Worm (Caenorhabditis elegans): ENCODE measurements around the gene T18D3.1.
"Not testable (repeated sequence)": the region's sequence is repeated elsewhere in the genome, so short reads cannot be mapped to it uniquely, and the experiment has no call there.

The T18D3.1 gene

ce11 chrX:12500777-12501176, 46.2 kb downstream of the T18D3.1 start (continued):
- no peak for TF ChIP-seq hpl-2 (GFP tag; optimal IDR thresholded peaks at IDR 0.05)
- TF ChIP-seq nhr-11 (tag; optimal IDR thresholded peaks at IDR 0.05), result no peak
- TF ChIP-seq mab-9 (GFP tag; IDR thresholded peaks at IDR 0.05), result no peak
- TF ChIP-seq lin-35 (GFP tag; optimal IDR thresholded peaks at IDR 0.05), result peak; percentile 1 to 84
- TF ChIP-seq dsc-1 (tag; optimal IDR thresholded peaks at IDR 0.05), result no peak
- peak; percentile 72 for TF ChIP-seq nhr-47 (tag; optimal IDR thresholded peaks at IDR 0.05)
- TF ChIP-seq zip-4 (GFP tag; optimal IDR thresholded peaks at IDR 0.05), result no peak
- TF ChIP-seq hlh-17 (GFP tag; optimal IDR thresholded peaks at IDR 0.05; ENCODE audit: borderline replicate concordance), result no peak
- peak; percentile 81 to 100 (median 96) for TF ChIP-seq elt-3 (tag; optimal IDR thresholded peaks at IDR 0.05)
- TF ChIP-seq Y116A8C.19 (tag; optimal IDR thresholded peaks at IDR 0.05; ENCODE audit: borderline replicate concordance), result no peak
- TF ChIP-seq nhr-85 (tag), result peak; percentile 99
- no peak for TF ChIP-seq ama-1 (optimal IDR thresholded peaks at IDR 0.05)
- peak; percentile 7 for TF ChIP-seq lin-13 (GFP tag; optimal IDR thresholded peaks at IDR 0.05)
- TF ChIP-seq unc-86 (tag; optimal IDR thresholded peaks at IDR 0.05), result no peak
- TF ChIP-seq ceh-8 (GFP tag; optimal IDR thresholded peaks at IDR 0.05), result no peak
- TF ChIP-seq mep-1 (tag; optimal IDR thresholded peaks at IDR 0.05), result peak; percentile 12
- no peak for TF ChIP-seq zag-1 (tag; optimal IDR thresholded peaks at IDR 0.05)
- TF ChIP-seq elt-2 (tag; optimal IDR thresholded peaks at IDR 0.05), result peak; percentile 100
- TF ChIP-seq jun-1 (tag; optimal IDR thresholded peaks at IDR 0.05), result peak; percentile 74
- TF ChIP-seq grh-1 (GFP tag; IDR thresholded peaks at IDR 0.05), result peak; percentile 65
- TF ChIP-seq nhr-19 (GFP tag; conservative IDR thresholded peaks at IDR 0.05), result peak; percentile 96
- TF ChIP-seq hlh-4 (tag; optimal IDR thresholded peaks at IDR 0.05), result no peak
- TF ChIP-seq ceh-82 (tag; optimal IDR thresholded peaks at IDR 0.05), result no peak
- no peak for TF ChIP-seq pag-3 (tag; optimal IDR thresholded peaks at IDR 0.05; ENCODE audit: borderline replicate concordance, insufficient read depth)
- no peak for TF ChIP-seq ces-1 (GFP tag; optimal IDR thresholded peaks at IDR 0.05)
- no peak for TF ChIP-seq fos-1 (tag; optimal IDR thresholded peaks at IDR 0.05)
- TF ChIP-seq xbp-1 (tag; optimal IDR thresholded peaks at IDR 0.05), result peak; percentile 29
- TF ChIP-seq aha-1 (tag; optimal IDR thresholded peaks at IDR 0.05), result no peak
- no peak for TF ChIP-seq nhr-12 (tag; optimal IDR thresholded peaks at IDR 0.05)
- peak; percentile 70 for TF ChIP-seq lir-3 (tag; optimal IDR thresholded peaks at IDR 0.05; ENCODE audit: poor library complexity)
- peak; percentile 53 to 80 for TF ChIP-seq lsy-2 (tag; optimal IDR thresholded peaks at IDR 0.05)
- peak; percentile 30 for TF ChIP-seq unc-130 (tag; optimal IDR thresholded peaks at IDR 0.05)
- TF ChIP-seq tbx-2 (tag; optimal IDR thresholded peaks at IDR 0.05), result peak; percentile 84
- TF ChIP-seq pax-3 (tag; optimal IDR thresholded peaks at IDR 0.05), result no peak
- peak; percentile 99 for TF ChIP-seq nhr-20 (tag; optimal IDR thresholded peaks at IDR 0.05)
- no peak for TF ChIP-seq sox-4 (tag; optimal IDR thresholded peaks at IDR 0.05)
- TF ChIP-seq snpc-4 (tag; optimal IDR thresholded peaks at IDR 0.05), result no peak
- no peak for TF ChIP-seq aly-2 (tag; optimal IDR thresholded peaks at IDR 0.05)

DNA sequence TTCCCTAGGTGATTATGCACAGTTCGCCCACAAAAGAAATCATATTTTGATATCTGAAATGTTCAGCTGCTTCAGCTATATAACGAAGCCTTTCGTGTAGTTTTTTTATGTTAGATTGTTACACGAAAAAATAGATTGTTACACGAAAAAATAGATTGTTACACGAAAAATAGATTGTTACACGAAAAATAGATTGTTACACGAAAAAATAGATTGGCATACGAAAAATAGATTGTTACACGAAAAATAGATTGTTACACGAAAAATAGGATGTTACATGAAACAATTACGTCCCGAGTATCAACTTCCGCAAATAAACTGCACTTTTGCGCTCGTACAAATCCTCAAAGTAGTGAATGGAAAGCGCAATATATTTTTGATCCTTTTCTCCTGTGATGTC, 48.0 kb downstream of the T18D3.1 start:
- TF ChIP-seq efl-1 (optimal IDR thresholded peaks at IDR 0.05), result not testable (repeated sequence)
- peak in 1 of 2 experiments; percentile 66 for TF ChIP-seq efl-1 (GFP tag; optimal IDR thresholded peaks at IDR 0.05 in 1 of 2)

DNA sequence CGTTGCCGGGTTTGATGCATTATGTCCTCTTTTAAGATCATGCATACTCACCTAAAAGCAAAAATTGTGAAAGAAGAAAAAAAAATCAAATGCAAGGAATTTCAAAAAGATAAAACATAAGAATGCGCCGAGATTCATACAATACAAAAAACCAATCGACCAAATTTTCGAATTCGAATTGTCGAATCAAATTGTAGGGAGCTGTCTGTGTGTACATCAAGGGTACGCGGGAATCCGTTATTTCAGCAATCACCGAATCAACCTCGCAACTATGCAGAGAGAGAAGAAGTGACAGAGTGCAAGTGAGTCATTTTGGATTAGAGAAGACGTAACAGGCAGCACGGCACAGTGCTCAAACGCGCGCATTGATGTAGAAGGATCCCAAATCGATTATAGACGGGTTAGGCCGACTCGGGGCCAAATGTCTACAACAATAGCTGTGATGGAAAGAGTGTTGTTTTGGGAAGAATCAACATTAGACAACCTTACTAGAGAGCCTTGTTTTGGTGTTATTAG, 48.8 kb downstream of the T18D3.1 start, which contains the start of gene sdz-19:
sdz-19 (minus strand) TSS at position 51 of the 516 bp plus-strand sequence.
- no peak for TF ChIP-seq aha-1 (tag; optimal IDR thresholded peaks at IDR 0.05)
- TF ChIP-seq fkh-10 (GFP tag; optimal IDR thresholded peaks at IDR 0.05), result no peak
- TF ChIP-seq pax-3 (tag; optimal IDR thresholded peaks at IDR 0.05), result no peak
- no peak for TF ChIP-seq nhr-76 (tag; optimal IDR thresholded peaks at IDR 0.05)
- TF ChIP-seq nhr-20 (tag; optimal IDR thresholded peaks at IDR 0.05), result no peak
- TF ChIP-seq mep-1 (tag; optimal IDR thresholded peaks at IDR 0.05), result no peak
- TF ChIP-seq hlh-4 (tag; optimal IDR thresholded peaks at IDR 0.05), result no peak
- no peak for TF ChIP-seq irx-1 (tag; optimal IDR thresholded peaks at IDR 0.05)
- no peak for TF ChIP-seq zip-4 (GFP tag; optimal IDR thresholded peaks at IDR 0.05)
- no peak for TF ChIP-seq tbx-2 (tag; optimal IDR thresholded peaks at IDR 0.05)

All from whole organism, L1 larva.